Worm (Caenorhabditis elegans) whole organism, L4 larva: ENCODE measurements around the gene toh-1.
A peak's percentile ranks its signal among the peaks of the same experiment; 100 is the strongest.

ENCODE experiments used
- D1046.2 ChIP-seq: fragments of 200-800 bp; sonication (Bioruptor generic); IDR thresholded peaks from 2 replicates; pipeline ENCODE4 v1.3.6; 2022; ENCODE audit warnings: missing genetic modification characterization, missing compliant biosample characterization
- F26F4.8 ChIP-seq: fragments of 200-800 bp; sonication (Bioruptor generic); conservative IDR thresholded peaks from 2 replicates; pipeline ENCODE4 v1.3.6; 2022; ENCODE audit warnings: missing genetic modification characterization, missing compliant biosample characterization
- F49E8.2 ChIP-seq: sonication (generic microtip); optimal IDR thresholded peaks from 2 replicates; lab custom pipeline; 2016; ENCODE audit warnings: missing compliant biosample characterization, mild to moderate bottlenecking, missing genetic modification characterization, borderline replicate concordance
- R02D3.7 ChIP-seq: fragments of 150-350 bp; sonication (generic microtip); optimal IDR thresholded peaks from 3 replicates; lab custom pipeline; 2014; ENCODE audit warnings: missing biosample characterization, missing genetic modification characterization
- T20F7.1 ChIP-seq: fragments of 200-800 bp; sonication (Bioruptor generic); optimal IDR thresholded peaks from 2 replicates; lab custom pipeline; 2018; ENCODE audit warnings: mild to moderate bottlenecking, missing genetic modification characterization, missing compliant biosample characterization
- T26A8.4 ChIP-seq: fragments of 200-800 bp; sonication (Bioruptor generic); IDR thresholded peaks from 2 replicates; pipeline ENCODE4 v1.3.6; 2022; ENCODE audit warnings: missing genetic modification characterization, missing compliant biosample characterization
- Y105C5A.15 ChIP-seq: fragments of 200-800 bp; sonication (Bioruptor generic); IDR thresholded peaks from 2 replicates; pipeline ENCODE4 v1.3.6; 2022; ENCODE audit warnings: missing genetic modification characterization, missing compliant biosample characterization
- Y48G9A.11 ChIP-seq: fragments of 200-800 bp; sonication (Bioruptor generic); IDR thresholded peaks from 2 replicates; pipeline ENCODE4 v1.3.6; 2022; ENCODE audit warnings: missing genetic modification reagents, missing genetic modification characterization, missing compliant biosample characterization
- Y5F2A.4 ChIP-seq: fragments of 200-800 bp; sonication (Bioruptor generic); optimal IDR thresholded peaks from 2 replicates; lab custom pipeline; 2018; ENCODE audit warnings: mild to moderate bottlenecking, missing genetic modification characterization, missing compliant biosample characterization
- ZK546.5 ChIP-seq, 2 experiments: sonication (generic microtip); optimal IDR thresholded peaks; 2 replicates each; lab custom pipeline; 2017; ENCODE audit warnings: missing biosample characterization in 2 of 2, missing genetic modification characterization in 2 of 2
- aha-1 ChIP-seq: fragments of 150-350 bp; peaks from one replicate; lab custom pipeline; 2014; ENCODE audit warnings: missing biosample characterization, missing genetic modification characterization
- arid-1 ChIP-seq: fragments of 200-800 bp; sonication (Bioruptor generic); conservative IDR thresholded peaks from 2 replicates; pipeline ENCODE4 v1.3.6; 2022; ENCODE audit warnings: missing genetic modification reagents, missing genetic modification characterization, missing compliant biosample characterization
- attf-4 ChIP-seq: sonication (generic microtip); optimal IDR thresholded peaks from 3 replicates; lab custom pipeline; 2017; ENCODE audit warnings: missing biosample characterization, missing genetic modification characterization
- ceh-32 ChIP-seq: sonication (generic microtip); optimal IDR thresholded peaks from 2 replicates; lab custom pipeline; 2016; ENCODE audit warnings: mild to moderate bottlenecking, missing genetic modification characterization, missing compliant biosample characterization; ENCODE audit not compliant: poor library complexity
- ceh-44 ChIP-seq: fragments of 200-800 bp; sonication (Bioruptor generic); IDR thresholded peaks from 2 replicates; pipeline ENCODE4 v1.3.6; 2022; ENCODE audit warnings: missing genetic modification reagents, missing genetic modification characterization, missing compliant biosample characterization
- ceh-62 ChIP-seq: sonication (generic microtip); optimal IDR thresholded peaks from 2 replicates; lab custom pipeline; 2017; ENCODE audit warnings: missing biosample characterization, missing genetic modification characterization
- cey-2 ChIP-seq: sonication (generic microtip); optimal IDR thresholded peaks from 3 replicates; lab custom pipeline; 2017; ENCODE audit warnings: missing genetic modification characterization, mild to moderate bottlenecking, missing compliant biosample characterization, antibody characterized with exemption, borderline replicate concordance; ENCODE audit not compliant: insufficient read depth
- ctbp-1 ChIP-seq: fragments of 200-800 bp; sonication (Bioruptor generic); IDR thresholded peaks from 2 replicates; pipeline ENCODE4 v1.3.6; 2022; ENCODE audit warnings: missing genetic modification reagents, missing genetic modification characterization, missing compliant biosample characterization
- daf-16 ChIP-seq, 3 experiments: sonication (generic microtip); optimal IDR thresholded peaks; 2 replicates each; lab custom pipeline; 2016 to 2017; ENCODE audit warnings: missing genetic modification characterization in 3 of 3, missing genetic modification reagents in 3 of 3, mild to moderate bottlenecking in 2 of 3, missing compliant biosample characterization in 2 of 3, missing biosample characterization in 1 of 3, moderate library complexity in 1 of 3
- daf-8 ChIP-seq: fragments of 200-800 bp; sonication (Bioruptor generic); IDR thresholded peaks from 2 replicates; pipeline ENCODE4 v1.3.6; 2022; ENCODE audit warnings: missing genetic modification characterization, missing compliant biosample characterization
- dmd-6 ChIP-seq: fragments of 200-800 bp; sonication (Bioruptor generic); IDR thresholded peaks from 2 replicates; pipeline ENCODE4 v1.3.6; 2022; ENCODE audit warnings: missing genetic modification reagents, missing genetic modification characterization, missing compliant biosample characterization
- dmd-9 ChIP-seq: fragments of 200-800 bp; sonication (Bioruptor generic); IDR thresholded peaks from 2 replicates; pipeline ENCODE4 v1.3.6; 2022; ENCODE audit warnings: missing genetic modification reagents, missing genetic modification characterization, missing compliant biosample characterization
- dve-1 ChIP-seq: sonication (generic microtip); optimal IDR thresholded peaks from 2 replicates; lab custom pipeline; 2017; ENCODE audit warnings: antibody characterized with exemption, mild to moderate bottlenecking, missing genetic modification characterization, missing compliant biosample characterization; ENCODE audit not compliant: insufficient read depth
- egl-43 ChIP-seq: fragments of 200-800 bp; sonication (Bioruptor generic); IDR thresholded peaks from 2 replicates; pipeline ENCODE4 v1.3.6; 2022; ENCODE audit warnings: missing genetic modification reagents, missing genetic modification characterization, missing compliant biosample characterization
- hif-1 ChIP-seq, 2 experiments: sonication (generic microtip); optimal IDR thresholded peaks; 2 replicates each; lab custom pipeline; 2016 to 2017; ENCODE audit warnings: missing compliant biosample characterization in 2 of 2, missing genetic modification characterization in 2 of 2, missing genetic modification reagents in 2 of 2, missing genotype in 2 of 2, mild to moderate bottlenecking in 1 of 2
- hlh-11 ChIP-seq: fragments of 200-800 bp; sonication (Bioruptor generic); optimal IDR thresholded peaks from 2 replicates; lab custom pipeline; 2018; ENCODE audit warnings: mild to moderate bottlenecking, missing genetic modification characterization, missing compliant biosample characterization
- hlh-30 ChIP-seq: sonication (generic microtip); optimal IDR thresholded peaks from 2 replicates; lab custom pipeline; 2017; ENCODE audit warnings: antibody characterized with exemption, mild to moderate bottlenecking, missing genetic modification characterization, missing compliant biosample characterization; ENCODE audit not compliant: insufficient read depth
- lin-39 ChIP-seq: fragments of 150-350 bp; optimal IDR thresholded peaks from 2 replicates; lab custom pipeline; 2014; ENCODE audit warnings: missing biosample characterization, missing genetic modification reagents, missing genetic modification characterization
- madf-9 ChIP-seq: fragments of 200-800 bp; sonication (Bioruptor generic); conservative IDR thresholded peaks from 2 replicates; pipeline ENCODE4 v1.3.6; 2022; ENCODE audit warnings: missing genetic modification reagents, missing genetic modification characterization, missing compliant biosample characterization
- mdl-1 ChIP-seq, 2 experiments: fragments of 150-350 bp in 1 of 2; sonication (generic microtip) in 1 of 2; optimal IDR thresholded peaks; 2 replicates each; lab custom pipeline; 2014 to 2017; ENCODE audit warnings: missing biosample characterization in 2 of 2, missing genetic modification characterization in 2 of 2
- mep-1 ChIP-seq: fragments of 150-350 bp; sonication (generic microtip); optimal IDR thresholded peaks from 3 replicates; lab custom pipeline; 2014; ENCODE audit warnings: missing biosample characterization, missing genetic modification characterization
- mxl-3 ChIP-seq: fragments of 200-800 bp; sonication (Bioruptor generic); optimal IDR thresholded peaks from 2 replicates; lab custom pipeline; 2018; ENCODE audit warnings: mild to moderate bottlenecking, missing genetic modification characterization, missing compliant biosample characterization
- nhr-10 ChIP-seq: fragments of 150-350 bp; optimal IDR thresholded peaks from 2 replicates; lab custom pipeline; 2014; ENCODE audit warnings: missing biosample characterization, missing genetic modification characterization
- nhr-111 ChIP-seq: fragments of 200-800 bp; sonication (Bioruptor generic); optimal IDR thresholded peaks from 2 replicates; lab custom pipeline; 2018; ENCODE audit warnings: mild to moderate bottlenecking, missing genetic modification characterization, missing compliant biosample characterization
- nhr-28 ChIP-seq: fragments of 150-350 bp; optimal IDR thresholded peaks from 2 replicates; lab custom pipeline; 2014; ENCODE audit warnings: missing biosample characterization, missing genetic modification characterization
- nhr-42 ChIP-seq: fragments of 200-800 bp; sonication (Bioruptor generic); IDR thresholded peaks from 2 replicates; pipeline ENCODE4 v1.3.6; 2022; ENCODE audit warnings: missing genetic modification characterization, missing compliant biosample characterization
- nhr-48 ChIP-seq: sonication (generic microtip); optimal IDR thresholded peaks from 2 replicates; lab custom pipeline; 2016; ENCODE audit warnings: mild to moderate bottlenecking, missing genetic modification characterization, missing compliant biosample characterization
- nhr-6 ChIP-seq: fragments of 150-350 bp; optimal IDR thresholded peaks from 2 replicates; lab custom pipeline; 2014; ENCODE audit warnings: missing biosample characterization, missing genetic modification characterization
- nhr-76 ChIP-seq: fragments of 150-350 bp; optimal IDR thresholded peaks from 2 replicates; lab custom pipeline; 2014; ENCODE audit warnings: missing biosample characterization, missing genetic modification characterization
- rbr-2 ChIP-seq: sonication (generic microtip); optimal IDR thresholded peaks from 2 replicates; lab custom pipeline; 2016; ENCODE audit warnings: missing genotype, missing genetic modification characterization, missing compliant biosample characterization
- spr-3 ChIP-seq: fragments of 200-800 bp; sonication (Bioruptor generic); optimal IDR thresholded peaks from 2 replicates; lab custom pipeline; 2018; ENCODE audit warnings: mild to moderate bottlenecking, missing genetic modification characterization, missing compliant biosample characterization
- tra-1 ChIP-seq: fragments of 200-800 bp; sonication (Bioruptor generic); IDR thresholded peaks from 2 replicates; pipeline ENCODE4 v1.3.6; 2022; ENCODE audit warnings: missing genetic modification reagents, missing genetic modification characterization, missing compliant biosample characterization
- unc-130 ChIP-seq: sonication (generic microtip); optimal IDR thresholded peaks from 2 replicates; lab custom pipeline; 2016; ENCODE audit warnings: missing genetic modification reagents, missing genetic modification characterization, missing compliant biosample characterization
- vab-7 ChIP-seq: fragments of 200-800 bp; sonication (Bioruptor generic); IDR thresholded peaks from 2 replicates; pipeline ENCODE4 v1.3.6; 2022; ENCODE audit warnings: missing genetic modification reagents, missing genetic modification characterization, missing compliant biosample characterization
- zfp-3 ChIP-seq: fragments of 200-800 bp; sonication (Bioruptor generic); conservative IDR thresholded peaks from 2 replicates; pipeline ENCODE4 v1.3.6; 2022; ENCODE audit warnings: missing genetic modification reagents, missing genetic modification characterization, missing compliant biosample characterization
- ztf-11 ChIP-seq: fragments of 150-350 bp; optimal IDR thresholded peaks from 2 replicates; lab custom pipeline; 2014; ENCODE audit warnings: missing biosample characterization, missing genetic modification characterization

The toh-1 gene

ce11 chrIII:3801379-3801894 is 7.4 kb downstream of the toh-1 start (continued):
- TF ChIP-seq dmd-6 (GFP tag; lab: Robert Waterston, UW) (peak; percentile 91), ztf-11 (tag; lab: Kevin White, UChicago) (no peak), Y105C5A.15 (GFP tag; lab: Robert Waterston, UW) (no peak), ctbp-1 (GFP tag; lab: Robert Waterston, UW) (peak; percentile 96), T26A8.4 (GFP tag; lab: Robert Waterston, UW) (peak; percentile 93), egl-43 (GFP tag; lab: Robert Waterston, UW) (peak; percentile 91), ZK546.5 (tag; optimal IDR thresholded peaks at IDR 0.05; lab: Kevin White, UChicago) (no peak), mep-1 (peak; percentile 97), Y5F2A.4 (GFP tag; lab: Kevin White, UChicago) (peak; percentile 3), D1046.2 (peak; percentile 30; the same call in 1 of the 2 replicates), vab-7 (GFP tag; lab: Robert Waterston, UW) (peak; percentile 65), dve-1 (peak; percentile 98), nhr-48 (peak; percentile 93), tra-1 (GFP tag; lab: Robert Waterston, UW) (peak; percentile 91), dmd-9 (GFP tag; lab: Robert Waterston, UW) (no peak), hif-1 (tag; optimal IDR thresholded peaks at IDR 0.05; lab: Kevin White, UChicago) (peak; percentile 61 to 91), cey-2 (tag; lab: Kevin White, UChicago) (peak; percentile 70), spr-3 (GFP tag; lab: Kevin White, UChicago) (peak; percentile 59), daf-8 (GFP tag; lab: Robert Waterston, UW) (no peak), unc-130 (GFP tag; lab: Kevin White, UChicago) (peak; percentile 49), ceh-44 (GFP tag; lab: Robert Waterston, UW) (no peak), rbr-2 (peak; percentile 97), mdl-1 (tag; optimal IDR thresholded peaks at IDR 0.05; lab: Kevin White, UChicago) (peak; percentile 99 to 100), nhr-111 (GFP tag; lab: Kevin White, UChicago) (no peak), hlh-11 (tag; lab: Kevin White, UChicago) (peak; percentile 99)

ce11 chrIII:3800934-3801252 is 7.9 kb downstream of the toh-1 start:
- no peak for TF ChIP-seq hlh-30 (tag; lab: Kevin White, UChicago)
- TF ChIP-seq nhr-10 (tag; lab: Kevin White, UChicago) = no peak
- no peak for TF ChIP-seq T20F7.1
- TF ChIP-seq Y48G9A.11 (GFP tag; lab: Robert Waterston, UW) = no peak
- no peak for TF ChIP-seq attf-4
- no peak for TF ChIP-seq nhr-6 (tag; lab: Kevin White, UChicago)
- no peak for TF ChIP-seq madf-9

- TF ChIP-seq daf-8 (GFP tag; lab: Robert Waterston, UW) (no peak), aha-1 (peak; percentile 83), dve-1 (peak; percentile 36), nhr-42 (GFP tag; lab: Robert Waterston, UW) (no peak), Y5F2A.4 (GFP tag; lab: Kevin White, UChicago) (no peak), ztf-11 (tag; lab: Kevin White, UChicago) (no peak), F49E8.2 (tag; lab: Kevin White, UChicago) (no peak), spr-3 (GFP tag; lab: Kevin White, UChicago) (no peak), arid-1 (GFP tag; lab: Robert Waterston, UW) (no peak), ceh-32 (tag; lab: Kevin White, UChicago) (no peak), nhr-76 (tag; lab: Kevin White, UChicago) (no peak), nhr-28 (tag; lab: Kevin White, UChicago) (peak; percentile 27), lin-39 (tag; lab: Kevin White, UChicago) (no peak), F26F4.8 (GFP tag; lab: Robert Waterston, UW) (no peak), ceh-62 (tag; lab: Kevin White, UChicago) (no peak), mxl-3 (GFP tag; lab: Kevin White, UChicago) (peak; percentile 33), daf-16 (GFP tag; optimal IDR thresholded peaks at IDR 0.05; lab: Kevin White, UChicago) (no peak), daf-16 (tag; optimal IDR thresholded peaks at IDR 0.05; lab: Kevin White, UChicago) (peak; percentile 68), zfp-3 (GFP tag; lab: Robert Waterston, UW) (no peak), hif-1 (tag; optimal IDR thresholded peaks at IDR 0.05; lab: Kevin White, UChicago) (no peak), R02D3.7 (no peak)
Measured at ce11 chrIII:3800240-3800933, 8.4 kb downstream of the toh-1 start, which contains the start of gene mtm-3. Gene mtm-3 (minus strand): TSS chrIII:3800467.
